Worm (Caenorhabditis elegans) whole organism, L2 larva: ENCODE measurements around the gene eak-4.

Source experiments
- C34F6.9 ChIP-seq: fragments of 150-350 bp; optimal IDR thresholded peaks from 2 replicates; lab custom pipeline; 2014; ENCODE audit warnings: missing biosample characterization, missing genetic modification characterization
- F13H6.1 ChIP-seq: sonication (generic microtip); optimal IDR thresholded peaks from 2 replicates; lab custom pipeline; 2016; ENCODE audit warnings: missing genetic modification characterization, missing compliant biosample characterization
- R02D3.7 ChIP-seq: fragments of 150-350 bp; optimal IDR thresholded peaks from 2 replicates; lab custom pipeline; 2014; ENCODE audit warnings: missing biosample characterization, missing genetic modification characterization
- Y55F3AM.14 ChIP-seq: fragments of 200-800 bp; sonication (Bioruptor generic); optimal IDR thresholded peaks from 2 replicates; lab custom pipeline; 2018; ENCODE audit warnings: mild to moderate bottlenecking, missing genetic modification characterization, missing compliant biosample characterization
- ZK546.5 ChIP-seq: sonication (generic microtip); optimal IDR thresholded peaks from 2 replicates; lab custom pipeline; 2017; ENCODE audit warnings: missing biosample characterization, missing genetic modification characterization
- aly-2 ChIP-seq: fragments of 150-350 bp; optimal IDR thresholded peaks from 2 replicates; lab custom pipeline; 2014; ENCODE audit warnings: missing biosample characterization, missing genetic modification characterization
- ama-1 ChIP-seq: fragments of 150-350 bp; optimal IDR thresholded peaks from 2 replicates; lab custom pipeline; 2018; ENCODE audit warnings: inconsistent platforms
- blmp-1 ChIP-seq: sonication (generic microtip); optimal IDR thresholded peaks from 2 replicates; lab custom pipeline; 2017; ENCODE audit warnings: missing genetic modification characterization, mild to moderate bottlenecking, missing compliant biosample characterization, antibody characterized with exemption, moderate library complexity; ENCODE audit not compliant: insufficient read depth
- ceh-16 ChIP-seq: fragments of 150-350 bp; optimal IDR thresholded peaks from 2 replicates; lab custom pipeline; 2014; ENCODE audit warnings: missing biosample characterization, missing genetic modification characterization
- ceh-82 ChIP-seq: fragments of 150-350 bp; optimal IDR thresholded peaks from 2 replicates; lab custom pipeline; 2014; ENCODE audit warnings: missing biosample characterization, missing genetic modification characterization
- crh-2 ChIP-seq: sonication (generic microtip); optimal IDR thresholded peaks from 2 replicates; lab custom pipeline; 2017; ENCODE audit warnings: missing biosample characterization, missing genetic modification characterization
- dmd-4 ChIP-seq: sonication (generic microtip); optimal IDR thresholded peaks from 2 replicates; lab custom pipeline; 2017; ENCODE audit warnings: missing biosample characterization, missing genetic modification characterization
- egl-27 ChIP-seq: sonication (generic microtip); optimal IDR thresholded peaks from 3 replicates; lab custom pipeline; 2017; ENCODE audit warnings: missing biosample characterization, missing genetic modification reagents, missing genetic modification characterization
- elt-1 ChIP-seq: fragments of 150-350 bp; optimal IDR thresholded peaks from 2 replicates; lab custom pipeline; 2014; ENCODE audit warnings: missing biosample characterization, missing genetic modification characterization
- elt-3 ChIP-seq: sonication (generic microtip); optimal IDR thresholded peaks from 2 replicates; lab custom pipeline; 2017; ENCODE audit warnings: missing biosample characterization, missing genetic modification characterization
- fos-1 ChIP-seq: fragments of 150-350 bp; optimal IDR thresholded peaks from 2 replicates; lab custom pipeline; 2014; ENCODE audit warnings: missing biosample characterization, missing genetic modification characterization
- gmeb-1 ChIP-seq: fragments of 150-350 bp; optimal IDR thresholded peaks from 2 replicates; lab custom pipeline; 2014; ENCODE audit warnings: missing biosample characterization, missing genetic modification characterization
- lin-13 ChIP-seq: fragments of 150-350 bp; optimal IDR thresholded peaks from 2 replicates; lab custom pipeline; 2014; ENCODE audit warnings: missing biosample characterization, missing genetic modification reagents, missing genetic modification characterization
- lin-39 ChIP-seq: fragments of 150-350 bp; optimal IDR thresholded peaks from 2 replicates; lab custom pipeline; 2014; ENCODE audit warnings: missing biosample characterization, missing genetic modification reagents, missing genetic modification characterization
- lsy-2 ChIP-seq, 2 experiments: fragments of 150-350 bp in 1 of 2; sonication (generic microtip) in 1 of 2; optimal IDR thresholded peaks; 2 replicates each; lab custom pipeline; 2014 to 2017; ENCODE audit warnings: missing biosample characterization in 2 of 2, missing genetic modification characterization in 2 of 2
- mab-5 ChIP-seq: fragments of 150-350 bp; optimal IDR thresholded peaks from 2 replicates; lab custom pipeline; 2014; ENCODE audit warnings: missing biosample characterization, missing genetic modification characterization
- mbf-1 ChIP-seq: sonication (generic microtip); optimal IDR thresholded peaks from 2 replicates; lab custom pipeline; 2017; ENCODE audit warnings: missing biosample characterization, missing genetic modification characterization
- nhr-10 ChIP-seq: sonication (generic microtip); optimal IDR thresholded peaks from 2 replicates; lab custom pipeline; 2017; ENCODE audit warnings: missing biosample characterization, missing genetic modification characterization
- nhr-12 ChIP-seq: fragments of 150-350 bp; optimal IDR thresholded peaks from 2 replicates; lab custom pipeline; 2014; ENCODE audit warnings: missing biosample characterization, missing genetic modification characterization
- nhr-129 ChIP-seq: fragments of 150-350 bp; optimal IDR thresholded peaks from 2 replicates; lab custom pipeline; 2014; ENCODE audit warnings: missing biosample characterization, missing genetic modification characterization
- nhr-21 ChIP-seq: fragments of 150-350 bp; optimal IDR thresholded peaks from 2 replicates; lab custom pipeline; 2014; ENCODE audit warnings: missing biosample characterization, missing genetic modification characterization
- nhr-25 ChIP-seq: fragments of 150-350 bp; sonication (generic microtip); optimal IDR thresholded peaks from 3 replicates; lab custom pipeline; 2014; ENCODE audit warnings: missing biosample characterization, missing genetic modification characterization
- nhr-6 ChIP-seq: fragments of 150-350 bp; optimal IDR thresholded peaks from 2 replicates; lab custom pipeline; 2014; ENCODE audit warnings: missing biosample characterization, missing genetic modification characterization
- nhr-77 ChIP-seq: fragments of 150-350 bp; optimal IDR thresholded peaks from 2 replicates; lab custom pipeline; 2014; ENCODE audit warnings: missing biosample characterization, missing genetic modification characterization
- peb-1 ChIP-seq: fragments of 150-350 bp; optimal IDR thresholded peaks from 2 replicates; lab custom pipeline; 2014; ENCODE audit warnings: missing biosample characterization, missing genetic modification characterization
- sem-4 ChIP-seq: fragments of 150-350 bp; optimal IDR thresholded peaks from 2 replicates; lab custom pipeline; 2014; ENCODE audit warnings: missing biosample characterization, missing genetic modification reagents, missing genetic modification characterization
- sma-3 ChIP-seq: sonication (generic microtip); optimal IDR thresholded peaks from 2 replicates; lab custom pipeline; 2016; ENCODE audit warnings: missing genetic modification reagents, missing genetic modification characterization, missing compliant biosample characterization
- snpc-4 ChIP-seq: fragments of 150-350 bp; optimal IDR thresholded peaks from 2 replicates; lab custom pipeline; 2014; ENCODE audit warnings: missing biosample characterization, missing genetic modification characterization
- unc-55 ChIP-seq: fragments of 150-350 bp; sonication (generic microtip); optimal IDR thresholded peaks from 3 replicates; lab custom pipeline; 2014; ENCODE audit warnings: missing biosample characterization, missing genetic modification reagents, missing genetic modification characterization
- unc-62 ChIP-seq: fragments of 150-350 bp; optimal IDR thresholded peaks from 2 replicates; lab custom pipeline; 2014; ENCODE audit warnings: missing biosample characterization, missing genetic modification reagents, missing genetic modification characterization
- ztf-1 ChIP-seq: fragments of 200-800 bp; sonication (Bioruptor generic); conservative IDR thresholded peaks from 2 replicates; pipeline ENCODE4 v1.3.6; 2022; ENCODE audit warnings: missing genetic modification characterization, missing compliant biosample characterization
- ztf-11 ChIP-seq: sonication (generic microtip); optimal IDR thresholded peaks from 2 replicates; lab custom pipeline; 2017; ENCODE audit warnings: missing biosample characterization, missing genetic modification characterization
- ztf-4 ChIP-seq: fragments of 150-350 bp; optimal IDR thresholded peaks from 2 replicates; lab custom pipeline; 2014; ENCODE audit warnings: missing biosample characterization, missing genetic modification characterization

The eak-4 gene

DNA sequence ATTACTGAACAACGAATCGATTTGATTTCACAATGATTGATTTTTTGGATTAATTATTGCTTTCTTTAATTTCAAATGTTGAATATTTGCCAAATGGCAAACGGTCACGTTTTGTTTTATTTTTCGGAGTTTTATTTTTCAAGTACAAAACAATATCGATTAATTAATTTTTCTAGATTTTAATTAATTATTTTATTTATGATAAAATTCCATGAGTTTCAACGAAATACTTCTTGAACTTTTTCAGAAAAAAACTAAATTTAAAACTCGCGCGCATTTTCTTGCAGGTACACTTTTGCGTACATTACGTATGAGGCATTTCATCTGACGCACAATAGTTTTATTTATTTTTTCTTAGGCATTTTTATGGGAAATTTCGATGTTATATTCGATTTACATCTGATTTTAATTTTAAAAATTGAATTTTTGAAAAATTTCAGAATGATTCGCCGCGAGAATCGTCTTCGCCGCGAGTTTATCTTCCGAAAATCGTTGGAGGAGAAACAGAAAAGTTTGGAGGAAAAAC, 33.7 kb upstream of the eak-4 start, which contains the start of the genes ZK795.2 and ZK795.3 (continued):
- peak; percentile 99 for TF ChIP-seq gmeb-1 (tag; lab: Kevin White, UChicago)
- no peak for TF ChIP-seq nhr-10 (tag; lab: Kevin White, UChicago)
- TF ChIP-seq mbf-1, result no peak
- no peak for TF ChIP-seq blmp-1 (tag; lab: Kevin White, UChicago)
- peak; percentile 74 for TF ChIP-seq nhr-25
- TF ChIP-seq nhr-129 (tag; lab: Kevin White, UChicago), result peak; percentile 19

DNA sequence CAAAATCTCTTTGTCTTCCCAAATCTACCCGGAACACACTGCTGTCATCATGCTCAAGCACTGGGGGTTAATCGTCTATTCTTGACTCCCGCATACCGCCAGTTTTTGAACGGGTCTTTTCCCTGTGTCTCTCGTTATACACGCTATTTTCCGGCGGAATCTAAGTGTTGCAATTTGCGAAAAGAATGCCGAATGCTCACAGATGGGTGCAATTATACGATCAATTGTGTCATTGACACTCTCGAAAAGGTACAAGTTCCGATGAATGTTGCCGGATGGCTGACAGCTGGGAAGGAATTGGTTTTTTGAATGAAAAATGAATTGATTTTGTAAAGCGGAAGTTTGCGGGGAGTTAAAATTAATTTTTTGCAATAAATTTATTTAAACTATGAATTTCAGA, 26.6 kb upstream of the eak-4 start:
- TF ChIP-seq nhr-77 (tag; lab: Kevin White, UChicago) (no peak), ceh-82 (no peak), R02D3.7 (tag; lab: Kevin White, UChicago) (no peak), elt-1 (no peak), snpc-4 (tag; lab: Kevin White, UChicago) (no peak), crh-2 (tag; lab: Kevin White, UChicago) (no peak), gmeb-1 (tag; lab: Kevin White, UChicago) (no peak), ztf-1 (no peak), fos-1 (tag; lab: Kevin White, UChicago) (no peak), egl-27 (tag; lab: Kevin White, UChicago) (no peak), F13H6.1 (tag; lab: Kevin White, UChicago) (no peak), C34F6.9 (no peak)

DNA sequence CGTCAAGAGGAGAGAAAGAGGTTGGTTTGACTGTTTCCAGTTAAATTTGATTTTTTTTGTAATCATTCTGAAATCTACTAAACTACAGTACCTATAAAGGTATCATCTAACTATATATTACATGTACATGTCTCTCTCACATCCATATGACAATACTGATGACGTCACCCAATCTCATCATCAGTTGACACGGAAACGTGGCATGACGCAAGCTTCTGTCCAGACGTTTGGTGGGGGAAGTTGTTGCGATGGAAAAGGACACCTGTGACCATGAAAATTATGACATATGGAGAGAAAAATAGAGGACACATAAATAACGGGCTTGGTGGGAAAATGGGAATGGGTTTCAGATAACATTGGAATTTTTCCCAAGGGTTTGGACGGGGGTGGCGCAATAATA, 23.7 kb upstream of the eak-4 start:
- no peak for TF ChIP-seq ZK546.5 (tag; lab: Kevin White, UChicago)
- TF ChIP-seq nhr-129 (tag; lab: Kevin White, UChicago), result no peak
- TF ChIP-seq lin-13 (GFP tag; lab: Kevin White, UChicago), result no peak
- TF ChIP-seq unc-55 (GFP tag; lab: Kevin White, UChicago), result no peak
- TF ChIP-seq dmd-4, result no peak
- no peak for TF ChIP-seq nhr-21
- TF ChIP-seq gmeb-1 (tag; lab: Kevin White, UChicago), result no peak
- TF ChIP-seq mab-5 (tag; lab: Kevin White, UChicago), result no peak
- TF ChIP-seq ceh-16 (tag; lab: Kevin White, UChicago), result no peak
- TF ChIP-seq nhr-6 (tag; lab: Kevin White, UChicago), result no peak
- no peak for TF ChIP-seq ama-1 (lab: Kevin White, UChicago)

DNA sequence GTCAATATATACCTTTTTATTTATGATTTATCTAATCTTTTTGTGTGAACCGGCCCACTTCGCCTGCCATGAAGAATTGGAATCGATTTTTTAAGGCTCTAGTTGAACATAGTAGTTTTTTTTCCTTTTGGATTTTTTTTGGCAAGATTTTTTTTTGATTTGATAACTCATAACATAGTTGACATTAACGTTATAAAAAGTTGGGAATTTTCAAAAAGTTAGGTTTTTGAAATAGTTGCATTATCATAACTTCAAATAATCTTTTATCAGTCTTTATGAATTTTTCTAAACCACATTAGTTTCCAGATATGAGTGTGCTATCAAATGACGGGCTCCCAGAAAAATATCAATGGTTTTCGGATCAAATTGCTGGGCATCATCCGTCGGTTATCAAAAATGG, 22.5 kb upstream of the eak-4 start, which contains the start of gene ipmk-1:
ipmk-1 (plus strand) TSS at position 301 of the 400 bp plus-strand sequence.
- TF ChIP-seq nhr-21, result no peak
- no peak for TF ChIP-seq lin-13 (GFP tag; lab: Kevin White, UChicago)
- no peak for TF ChIP-seq blmp-1 (tag; lab: Kevin White, UChicago)
- no peak for TF ChIP-seq egl-27 (tag; lab: Kevin White, UChicago)
- no peak for TF ChIP-seq lin-39 (tag; lab: Kevin White, UChicago)
- TF ChIP-seq nhr-77 (tag; lab: Kevin White, UChicago), result no peak
- no peak for TF ChIP-seq fos-1 (tag; lab: Kevin White, UChicago)
- no peak for TF ChIP-seq ztf-4 (tag; lab: Kevin White, UChicago)
- TF ChIP-seq elt-1, result no peak
- no peak for TF ChIP-seq mbf-1
- TF ChIP-seq sem-4 (tag; lab: Kevin White, UChicago), result no peak
- TF ChIP-seq Y55F3AM.14 (GFP tag; lab: Kevin White, UChicago), result no peak
- TF ChIP-seq ceh-16 (tag; lab: Kevin White, UChicago), result no peak
- TF ChIP-seq nhr-12 (tag; lab: Kevin White, UChicago), result no peak
- TF ChIP-seq aly-2 (tag; lab: Kevin White, UChicago), result no peak
- no peak for TF ChIP-seq ztf-11
- no peak for TF ChIP-seq snpc-4 (tag; lab: Kevin White, UChicago)

DNA sequence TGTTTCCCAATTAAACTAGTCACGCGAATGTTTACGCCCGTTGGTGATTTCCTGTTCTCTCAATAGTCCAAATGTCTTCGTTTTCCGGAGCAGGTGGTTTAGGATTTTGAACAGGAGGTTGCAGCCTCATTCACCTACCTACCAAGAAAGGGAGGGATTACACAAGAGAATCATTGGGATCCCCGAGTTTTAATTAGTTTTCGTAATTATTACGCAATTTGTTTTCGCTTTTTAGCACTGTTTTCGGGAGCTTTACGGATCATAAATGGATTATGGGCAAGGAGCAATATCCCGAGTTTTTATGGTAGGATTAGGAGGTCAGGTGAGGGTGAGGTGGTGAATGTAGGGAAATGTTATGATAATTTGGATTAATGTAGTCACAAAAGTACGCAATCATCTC, 20.6 kb upstream of the eak-4 start:
- TF ChIP-seq nhr-21, result no peak
- no peak for TF ChIP-seq fos-1 (tag; lab: Kevin White, UChicago)
- TF ChIP-seq lsy-2 (tag; optimal IDR thresholded peaks at IDR 0.05; lab: Kevin White, UChicago), result no peak
- TF ChIP-seq ceh-82, result no peak
- TF ChIP-seq snpc-4 (tag; lab: Kevin White, UChicago), result no peak
- TF ChIP-seq ceh-16 (tag; lab: Kevin White, UChicago), result no peak
- TF ChIP-seq nhr-10 (tag; lab: Kevin White, UChicago), result no peak
- no peak for TF ChIP-seq nhr-6 (tag; lab: Kevin White, UChicago)
- no peak for TF ChIP-seq peb-1 (tag; lab: Kevin White, UChicago)
- no peak for TF ChIP-seq ztf-4 (tag; lab: Kevin White, UChicago)
- no peak for TF ChIP-seq nhr-12 (tag; lab: Kevin White, UChicago)
- no peak for TF ChIP-seq elt-3 (tag; lab: Kevin White, UChicago)
- no peak for TF ChIP-seq elt-1
- no peak for TF ChIP-seq dmd-4
- TF ChIP-seq ztf-11, result no peak
- TF ChIP-seq sma-3 (GFP tag; lab: Kevin White, UChicago), result no peak
- TF ChIP-seq R02D3.7 (tag; lab: Kevin White, UChicago), result no peak
- TF ChIP-seq unc-62, result no peak
- no peak for TF ChIP-seq ZK546.5 (tag; lab: Kevin White, UChicago)
- no peak for TF ChIP-seq lin-13 (GFP tag; lab: Kevin White, UChicago)
